Fruit fly (Drosophila melanogaster) whole organism, wandering third instar larva: ENCODE data around the gene CG4066.

Experiments used
- Abd-B ChIP-seq: fragments of >200 bp; optimal IDR thresholded peaks from 2 replicates; lab custom pipeline; 2017; ENCODE audit warnings: missing biosample characterization, missing genetic modification characterization
- CG9705 ChIP-seq: fragments of 200-800 bp; sonication (Bioruptor generic); optimal IDR thresholded peaks from 2 replicates; lab custom pipeline; 2018; ENCODE audit warnings: missing biosample characterization, mild to moderate bottlenecking, missing genetic modification characterization
- CrebA ChIP-seq: fragments of 200-800 bp; sonication (Bioruptor generic); optimal IDR thresholded peaks from 2 replicates; lab custom pipeline; 2016; ENCODE audit warnings: missing biosample characterization, mild to moderate bottlenecking, missing genetic modification characterization, borderline replicate concordance
- Dfd ChIP-seq: fragments of >200 bp; optimal IDR thresholded peaks from 2 replicates; lab custom pipeline; 2017; ENCODE audit warnings: missing biosample characterization, missing genetic modification characterization
- Dif ChIP-seq: fragments of 200-275, 200-300 bp; sonication (Bioruptor generic); optimal IDR thresholded peaks from 2 replicates; lab custom pipeline; 2018; ENCODE audit warnings: missing biosample characterization, missing genetic modification characterization; ENCODE audit not compliant: partially characterized antibody
- GATAd ChIP-seq: sonication (Bioruptor generic); optimal IDR thresholded peaks from 2 replicates; lab custom pipeline; 2016; ENCODE audit warnings: missing biosample characterization, missing genetic modification characterization
- Hnf4 ChIP-seq: fragments of 200-800 bp; sonication (Bioruptor generic); optimal IDR thresholded peaks from 2 replicates; lab custom pipeline; 2016; ENCODE audit warnings: missing biosample characterization, mild to moderate bottlenecking, missing genetic modification characterization
- Hr78 ChIP-seq: fragments of >200 bp; optimal IDR thresholded peaks from 2 replicates; lab custom pipeline; 2017; ENCODE audit warnings: missing biosample characterization, missing genetic modification characterization
- Hr83 ChIP-seq: fragments of 200-300 bp; sonication (Bioruptor generic); optimal IDR thresholded peaks from 2 replicates; lab custom pipeline; 2016; ENCODE audit warnings: missing biosample characterization, mild to moderate bottlenecking, missing genetic modification characterization, moderate library complexity; ENCODE audit not compliant: poor library complexity, severe bottlenecking
- Myc ChIP-seq: fragments of >200 bp; optimal IDR thresholded peaks from 2 replicates; lab custom pipeline; 2017
- N ChIP-seq: fragments of >200 bp; optimal IDR thresholded peaks from 2 replicates; lab custom pipeline; 2018; ENCODE audit warnings: missing biosample characterization, missing external identifiers, missing genetic modification characterization
- Rel ChIP-seq, 2 experiments: fragments of 200-800 bp; sonication (Bioruptor generic) in 1 of 2; optimal IDR thresholded peaks; 2 replicates in 1 of 2; 3 replicates in 1 of 2; lab custom pipeline; 2016 to 2019; ENCODE audit warnings: mild to moderate bottlenecking in 2 of 2, missing biosample characterization in 2 of 2, missing genetic modification characterization in 2 of 2, moderate library complexity in 1 of 2
- Sp1 ChIP-seq: fragments of 200-800 bp; sonication (Bioruptor generic); optimal IDR thresholded peaks from 3 replicates; lab custom pipeline; 2019; ENCODE audit warnings: missing biosample characterization, mild to moderate bottlenecking, missing genetic modification characterization, moderate library complexity
- Vsx2 ChIP-seq: fragments of 200-300, 225-300 bp; sonication (Bioruptor generic); optimal IDR thresholded peaks from 2 replicates; lab custom pipeline; 2018; ENCODE audit warnings: missing biosample characterization, missing genetic modification characterization; ENCODE audit not compliant: partially characterized antibody
- br ChIP-seq: fragments of 200-800 bp; sonication (Bioruptor generic); optimal IDR thresholded peaks from 2 replicates; lab custom pipeline; 2016; ENCODE audit warnings: missing biosample characterization, missing genetic modification characterization
- dl ChIP-seq, 2 experiments: fragments of 175-275, 200-275 bp in 1 of 2; fragments of 200-275 bp in 1 of 2; sonication (Bioruptor generic); optimal IDR thresholded peaks; lab custom pipeline; 2018; ENCODE audit warnings: mild to moderate bottlenecking in 2 of 2, missing biosample characterization in 2 of 2, missing genetic modification characterization in 2 of 2, moderate library complexity in 2 of 2; ENCODE audit not compliant: partially characterized antibody in 2 of 2, insufficient read depth in 1 of 2
- dsf ChIP-seq: sonication (Bioruptor generic); optimal IDR thresholded peaks from 2 replicates; lab custom pipeline; 2016; ENCODE audit warnings: missing biosample characterization, missing genetic modification characterization, borderline replicate concordance
- ey ChIP-seq: fragments of 200-800 bp; sonication (Bioruptor generic); optimal IDR thresholded peaks from 2 replicates; lab custom pipeline; 2016; ENCODE audit warnings: missing biosample characterization, missing genetic modification characterization
- foxo ChIP-seq, 2 experiments: fragments of 200-800 bp; sonication (Bioruptor generic); optimal IDR thresholded peaks; 2 replicates in 1 of 2; 3 replicates in 1 of 2; lab custom pipeline; 2016 to 2017; ENCODE audit warnings: missing biosample characterization in 2 of 2, missing genetic modification characterization in 2 of 2
- fru ChIP-seq: fragments of 200-800 bp; sonication (Bioruptor generic); optimal IDR thresholded peaks from 3 replicates; lab custom pipeline; 2016; ENCODE audit warnings: missing biosample characterization, mild to moderate bottlenecking, missing genetic modification characterization
- h ChIP-seq: fragments of 200-800 bp; sonication (Bioruptor generic); optimal IDR thresholded peaks from 3 replicates; lab custom pipeline; 2016; ENCODE audit warnings: missing biosample characterization, mild to moderate bottlenecking, missing genetic modification characterization
- jim ChIP-seq: fragments of 175-275, 200-325 bp; sonication (Bioruptor generic); optimal IDR thresholded peaks from 2 replicates; lab custom pipeline; 2016; ENCODE audit warnings: missing biosample characterization, mild to moderate bottlenecking, missing genetic modification characterization
- lola ChIP-seq: fragments of >200 bp; optimal IDR thresholded peaks from 2 replicates; lab custom pipeline; 2017; ENCODE audit warnings: missing biosample characterization, missing genetic modification characterization
- rgr ChIP-seq: fragments of 200-800 bp; sonication (Bioruptor generic); optimal IDR thresholded peaks from 3 replicates; lab custom pipeline; 2016; ENCODE audit warnings: missing biosample characterization, mild to moderate bottlenecking, missing genetic modification characterization
- sv ChIP-seq: fragments of 200-800 bp; sonication (Bioruptor generic); optimal IDR thresholded peaks from 3 replicates; lab custom pipeline; 2016; ENCODE audit warnings: missing biosample characterization, missing genetic modification characterization
- tai ChIP-seq: sonication (Bioruptor generic); optimal IDR thresholded peaks from 2 replicates; lab custom pipeline; 2016; ENCODE audit warnings: missing biosample characterization, missing genetic modification characterization
- woc ChIP-seq: sonication (Bioruptor generic); optimal IDR thresholded peaks from 2 replicates; lab custom pipeline; 2016; ENCODE audit warnings: missing biosample characterization, mild to moderate bottlenecking, missing genetic modification characterization

The CG4066 gene

DNA sequence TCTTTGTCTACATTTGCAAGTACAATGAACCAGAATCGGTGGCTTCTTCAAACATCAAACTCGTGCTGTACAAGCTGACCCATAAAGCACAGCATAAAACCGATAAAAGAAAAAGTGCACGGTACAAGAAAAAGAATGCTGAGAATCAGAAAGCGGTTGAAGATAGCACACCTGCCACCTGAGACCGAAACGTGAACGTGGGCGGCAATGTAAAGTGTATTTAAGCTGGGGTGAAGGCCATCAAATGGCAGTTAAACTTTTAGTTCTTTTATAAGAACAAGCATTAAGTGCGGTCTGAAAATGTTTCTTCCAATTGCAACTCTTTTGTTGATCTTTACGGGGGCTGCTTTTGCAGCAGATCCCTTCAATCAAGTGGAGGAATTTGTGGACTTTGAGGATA is at the start of gene CG4066:
Gene CG4066, plus strand, starts transcription at position 301 of the 400 bp plus-strand sequence.
- TF ChIP-seq Abd-B (GFP tag; lab: Kevin White, UChicago): no peak
- TF ChIP-seq CG9705 (GFP tag; lab: Kevin White, UChicago): no peak
- no peak for TF ChIP-seq GATAd (GFP tag; lab: Kevin White, UChicago)
- no peak for TF ChIP-seq woc (GFP tag; lab: Kevin White, UChicago)
- TF ChIP-seq dsf: no peak
- no peak for TF ChIP-seq Vsx2
- TF ChIP-seq jim (GFP tag; lab: Kevin White, UChicago): no peak
- TF ChIP-seq dl (GFP tag; optimal IDR thresholded peaks at IDR 0.05; lab: Kevin White, UChicago; ENCODE audit: insufficient read depth in 1 of 2, partially characterized antibody in 2 of 2): no peak
- TF ChIP-seq Hr78: no peak

dm6 chr3R:12269889-12270403 is 41.2 kb upstream of the CG4066 start:
- TF ChIP-seq fru (GFP tag; lab: Kevin White, UChicago) (no peak), Hr83 (GFP tag; lab: Kevin White, UChicago) (no peak), Rel (GFP tag; optimal IDR thresholded peaks at IDR 0.05; lab: Kevin White, UChicago) (no peak), Rel (tag; optimal IDR thresholded peaks at IDR 0.05; lab: Kevin White, UChicago) (peak; percentile 92), Hr78 (no peak)

- TF ChIP-seq Sp1 (no peak), CG9705 (GFP tag; lab: Kevin White, UChicago) (no peak), tai (GFP tag; lab: Kevin White, UChicago) (no peak), fru (GFP tag; lab: Kevin White, UChicago) (no peak)
These were observed 40.6 kb upstream of the CG4066 start, which contains the start of gene CG17738 for dm6 chr3R:12270590-12270989. TSS of gene CG17738 (plus strand) at chr3R:12270890.

DNA sequence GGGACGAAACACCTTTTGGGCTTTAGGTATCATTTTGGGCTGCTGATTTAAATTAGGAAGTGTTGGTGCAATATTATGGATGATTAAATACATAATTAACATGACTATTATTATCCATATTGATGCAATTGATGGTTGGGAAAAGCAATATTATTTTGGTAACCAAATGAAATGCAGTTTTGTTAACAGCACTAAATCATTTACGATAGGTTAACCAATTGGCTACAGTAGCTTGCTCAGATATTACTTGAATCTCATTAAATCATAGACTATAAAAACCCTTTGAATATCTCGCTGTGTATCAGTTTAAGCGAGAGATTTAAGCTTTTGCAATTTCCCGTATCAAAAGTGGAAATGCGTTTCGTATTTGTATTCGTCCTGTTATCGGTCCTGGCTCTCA is 38.3 kb upstream of the CG4066 start, which contains the start of gene Sfp87B:
Gene Sfp87B, plus strand, starts transcription at position 301 of the 400 bp plus-strand sequence.
- no peak for TF ChIP-seq Myc
- TF ChIP-seq, all 38 proteins: peak for 0

- TF ChIP-seq Hr78: no peak
- no peak for TF ChIP-seq tai (GFP tag; lab: Kevin White, UChicago)
- no peak for TF ChIP-seq ey (GFP tag; lab: Kevin White, UChicago)
- TF ChIP-seq rgr (GFP tag; lab: Kevin White, UChicago): no peak
- TF ChIP-seq Dif (GFP tag; lab: Kevin White, UChicago): peak; percentile 18
- no peak for TF ChIP-seq sv (GFP tag; lab: Kevin White, UChicago)
- TF ChIP-seq CrebA: no peak
- peak; percentile 33 to 40 for TF ChIP-seq dl (GFP tag; optimal IDR thresholded peaks at IDR 0.05; lab: Kevin White, UChicago; ENCODE audit: insufficient read depth in 1 of 2, partially characterized antibody in 2 of 2)
- TF ChIP-seq lola (GFP tag; lab: Kevin White, UChicago): no peak
- TF ChIP-seq Hnf4 (GFP tag; lab: Kevin White, UChicago): peak; percentile 18
- no peak for TF ChIP-seq br (GFP tag; lab: Kevin White, UChicago)
- TF ChIP-seq Dfd (GFP tag; lab: Kevin White, UChicago): no peak
- no peak for TF ChIP-seq Rel (GFP tag; optimal IDR thresholded peaks at IDR 0.05; lab: Kevin White, UChicago)
- peak; percentile 38 for TF ChIP-seq Rel (tag; optimal IDR thresholded peaks at IDR 0.05; lab: Kevin White, UChicago)
These were observed 32.1 kb upstream of the CG4066 start for dm6 chr3R:12279019-12279418.

DNA sequence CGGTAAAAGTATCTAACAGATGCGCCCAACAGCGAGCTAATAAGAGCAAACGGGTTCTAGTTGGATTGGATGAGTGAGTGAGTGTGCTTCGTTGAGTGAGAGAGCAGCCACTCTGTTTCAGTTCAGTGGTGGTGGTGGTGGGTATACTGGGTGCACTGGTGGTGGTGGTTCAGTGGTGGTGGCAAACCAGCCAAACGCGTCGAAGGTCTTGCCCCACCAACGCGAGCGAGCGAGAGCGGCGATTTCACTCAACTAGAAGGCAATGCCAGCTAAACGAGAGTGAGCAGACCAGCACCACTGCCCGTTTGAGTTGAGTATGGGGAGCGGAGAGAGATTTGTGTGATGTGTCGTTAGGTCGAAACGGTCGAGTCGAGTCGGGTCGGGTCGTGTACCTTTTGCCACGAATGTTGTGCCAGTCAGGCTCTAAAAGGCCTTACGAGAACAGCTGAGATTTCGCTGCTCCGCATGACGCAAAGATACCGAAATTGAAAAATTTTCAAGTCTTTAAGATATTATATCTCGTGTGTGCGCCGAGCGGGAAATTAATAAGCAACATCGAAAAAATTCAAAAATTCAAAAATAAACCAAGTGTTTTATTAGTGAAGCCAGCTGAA is 30.3 kb upstream of the CG4066 start:
- TF ChIP-seq Hnf4 (GFP tag; lab: Kevin White, UChicago) (no peak), br (GFP tag; lab: Kevin White, UChicago) (peak; percentile 17), Rel (GFP tag; optimal IDR thresholded peaks at IDR 0.05; lab: Kevin White, UChicago) (no peak), Rel (tag; optimal IDR thresholded peaks at IDR 0.05; lab: Kevin White, UChicago) (peak; percentile 50), h (GFP tag; lab: Kevin White, UChicago) (peak; percentile 4), jim (GFP tag; lab: Kevin White, UChicago) (no peak), N (GFP tag; lab: Kevin White, UChicago) (no peak), CrebA (peak; percentile 45), Hr83 (GFP tag; lab: Kevin White, UChicago) (peak; percentile 79), dl (GFP tag; optimal IDR thresholded peaks at IDR 0.05; lab: Kevin White, UChicago; ENCODE audit: insufficient read depth in 1 of 2, partially characterized antibody in 2 of 2) (peak in 1 of 2 experiments; percentile 13), Vsx2 (peak; percentile 36), foxo (GFP tag; optimal IDR thresholded peaks at IDR 0.05; lab: Kevin White, UChicago) (peak in 1 of 2 experiments; percentile 7), Dif (GFP tag; lab: Kevin White, UChicago) (peak; percentile 87)
